Worm (Caenorhabditis elegans) whole organism, late embryonic: ENCODE results near the gene irld-6.
A peak's percentile ranks its signal among the peaks of the same experiment; 100 is the strongest.

Experiments used
- C38D4.7 ChIP-seq: fragments of 200-800 bp; sonication (Bioruptor generic); optimal IDR thresholded peaks from 2 replicates; lab custom pipeline; 2018; ENCODE audit warnings: mild to moderate bottlenecking, missing genetic modification characterization, moderate library complexity, missing compliant biosample characterization
- F13H6.1 ChIP-seq: sonication (generic microtip); optimal IDR thresholded peaks from 2 replicates; lab custom pipeline; 2016; ENCODE audit warnings: missing genetic modification characterization, missing compliant biosample characterization
- K09A11.1 ChIP-seq: sonication (generic microtip); optimal IDR thresholded peaks from 2 replicates; lab custom pipeline; 2017; ENCODE audit warnings: antibody characterized with exemption, mild to moderate bottlenecking, missing genetic modification characterization, missing compliant biosample characterization; ENCODE audit not compliant: insufficient read depth
- T23F11.4 ChIP-seq: fragments of 200-800 bp; sonication (Bioruptor generic); optimal IDR thresholded peaks from 2 replicates; lab custom pipeline; 2018; ENCODE audit warnings: mild to moderate bottlenecking, missing genetic modification characterization, missing compliant biosample characterization
- ahr-1 ChIP-seq: sonication (generic microtip); optimal IDR thresholded peaks from 2 replicates; lab custom pipeline; 2016; ENCODE audit warnings: missing genetic modification characterization, missing compliant biosample characterization
- ceh-18 ChIP-seq: sonication (generic microtip); optimal IDR thresholded peaks from 2 replicates; lab custom pipeline; 2016; ENCODE audit warnings: missing genetic modification characterization, missing compliant biosample characterization
- ceh-22 ChIP-seq: sonication (generic microtip); optimal IDR thresholded peaks from 2 replicates; lab custom pipeline; 2017; ENCODE audit warnings: missing biosample characterization, missing genetic modification characterization
- ceh-30 ChIP-seq: fragments of 150-350 bp; optimal IDR thresholded peaks from 2 replicates; lab custom pipeline; 2014; ENCODE audit warnings: missing biosample characterization, missing genetic modification characterization
- ceh-31 ChIP-seq: sonication (generic microtip); optimal IDR thresholded peaks from 2 replicates; lab custom pipeline; 2016; ENCODE audit warnings: missing genetic modification characterization, missing compliant biosample characterization
- ceh-34 ChIP-seq: sonication (generic microtip); optimal IDR thresholded peaks from 2 replicates; lab custom pipeline; 2016; ENCODE audit warnings: mild to moderate bottlenecking, missing genetic modification characterization, missing compliant biosample characterization
- ceh-45 ChIP-seq: fragments of 200-800 bp; sonication (Bioruptor generic); IDR thresholded peaks from 2 replicates; pipeline ENCODE4 v1.3.6; 2022; ENCODE audit warnings: missing genetic modification reagents, missing genetic modification characterization, missing compliant biosample characterization
- dve-1 ChIP-seq: sonication (generic microtip); optimal IDR thresholded peaks from 2 replicates; lab custom pipeline; 2017; ENCODE audit warnings: antibody characterized with exemption, mild to moderate bottlenecking, missing genetic modification characterization, missing compliant biosample characterization
- elt-2 ChIP-seq: sonication (generic microtip); optimal IDR thresholded peaks from 2 replicates; lab custom pipeline; 2016; ENCODE audit warnings: missing genetic modification reagents, missing genetic modification characterization, missing compliant biosample characterization
- elt-4 ChIP-seq: sonication (generic microtip); optimal IDR thresholded peaks from 2 replicates; lab custom pipeline; 2016; ENCODE audit warnings: missing genetic modification characterization, missing compliant biosample characterization
- ets-4 ChIP-seq: sonication (generic microtip); optimal IDR thresholded peaks from 2 replicates; lab custom pipeline; 2016; ENCODE audit warnings: missing genetic modification characterization, missing compliant biosample characterization
- fax-1 ChIP-seq: sonication (generic microtip); optimal IDR thresholded peaks from 2 replicates; lab custom pipeline; 2016; ENCODE audit warnings: missing genotype, missing genetic modification characterization, missing compliant biosample characterization
- fkh-6 ChIP-seq: sonication (generic microtip); optimal IDR thresholded peaks from 2 replicates; lab custom pipeline; 2016; ENCODE audit warnings: missing genetic modification characterization, missing compliant biosample characterization
- hlh-15 ChIP-seq: sonication (generic microtip); optimal IDR thresholded peaks from 2 replicates; lab custom pipeline; 2016; ENCODE audit warnings: missing genetic modification characterization, missing compliant biosample characterization
- hlh-30 ChIP-seq: sonication (generic microtip); optimal IDR thresholded peaks from 2 replicates; lab custom pipeline; 2017; ENCODE audit warnings: antibody characterized with exemption, missing genetic modification characterization, missing compliant biosample characterization; ENCODE audit not compliant: insufficient read depth
- hlh-8 ChIP-seq: sonication (generic microtip); optimal IDR thresholded peaks from 2 replicates; lab custom pipeline; 2016; ENCODE audit warnings: missing genotype, missing genetic modification characterization, missing compliant biosample characterization
- lim-6 ChIP-seq: sonication (generic microtip); optimal IDR thresholded peaks from 2 replicates; lab custom pipeline; 2016; ENCODE audit warnings: missing genetic modification characterization, missing compliant biosample characterization
- nhr-11 ChIP-seq: fragments of 150-350 bp; optimal IDR thresholded peaks from 2 replicates; lab custom pipeline; 2014; ENCODE audit warnings: missing biosample characterization, missing genetic modification characterization
- pat-9 ChIP-seq: fragments of 200-800 bp; sonication (Bioruptor generic); optimal IDR thresholded peaks from 2 replicates; lab custom pipeline; 2018; ENCODE audit warnings: mild to moderate bottlenecking, missing genetic modification characterization, moderate library complexity, missing compliant biosample characterization
- rnt-1 ChIP-seq: sonication (generic microtip); optimal IDR thresholded peaks from 2 replicates; lab custom pipeline; 2016; ENCODE audit warnings: missing genetic modification characterization, missing compliant biosample characterization
- sdc-2 ChIP-seq: sonication (generic microtip); optimal IDR thresholded peaks from 2 replicates; lab custom pipeline; 2016; ENCODE audit warnings: missing genotype, missing genetic modification characterization, missing compliant biosample characterization
- tbx-7 ChIP-seq: sonication (generic microtip); optimal IDR thresholded peaks from 2 replicates; lab custom pipeline; 2016; ENCODE audit warnings: missing genotype, missing genetic modification characterization, missing compliant biosample characterization
- unc-42 ChIP-seq: sonication (generic microtip); optimal IDR thresholded peaks from 2 replicates; lab custom pipeline; 2016; ENCODE audit warnings: missing genotype, missing genetic modification characterization, missing compliant biosample characterization
- unc-55 ChIP-seq: sonication (generic microtip); optimal IDR thresholded peaks from 2 replicates; lab custom pipeline; 2017; ENCODE audit warnings: missing biosample characterization, missing genetic modification reagents, missing genetic modification characterization
- unc-86 ChIP-seq: sonication (generic microtip); optimal IDR thresholded peaks from 2 replicates; lab custom pipeline; 2016; ENCODE audit warnings: missing genetic modification characterization, missing compliant biosample characterization
- ztf-16 ChIP-seq: sonication (generic microtip); optimal IDR thresholded peaks from 2 replicates; lab custom pipeline; 2017; ENCODE audit warnings: missing genetic modification characterization, missing compliant biosample characterization

irld-6 gene

DNA sequence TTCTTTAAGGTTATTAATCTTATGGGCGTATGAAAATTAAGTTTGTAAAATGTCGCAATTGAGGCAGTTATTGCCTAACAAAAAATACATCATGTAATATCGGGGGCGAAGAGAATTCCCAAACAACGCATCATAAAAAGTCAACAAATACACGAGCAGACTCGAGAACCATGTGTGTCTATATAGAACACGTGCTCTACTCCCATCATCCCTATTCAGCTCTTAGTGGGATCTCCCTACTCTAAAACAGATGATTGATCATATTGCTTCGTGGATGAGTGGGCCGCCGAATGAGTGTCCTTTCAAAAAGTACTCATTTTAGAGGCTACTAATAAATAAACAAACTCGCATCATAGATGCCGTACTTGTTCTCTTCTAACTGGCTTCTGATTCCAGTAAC lies 32.1 kb downstream of the irld-6 start:
- no peak for TF ChIP-seq pat-9 (tag; lab: Kevin White, UChicago)
- no peak for TF ChIP-seq elt-4 (tag; lab: Kevin White, UChicago)
- no peak for TF ChIP-seq fax-1 (tag; lab: Kevin White, UChicago)
- no peak for TF ChIP-seq F13H6.1 (tag; lab: Kevin White, UChicago)
- no peak for TF ChIP-seq C38D4.7
- no peak for TF ChIP-seq ceh-30 (tag; lab: Kevin White, UChicago)
- no peak for TF ChIP-seq tbx-7
- no peak for TF ChIP-seq sdc-2
- TF ChIP-seq T23F11.4 (GFP tag; lab: Kevin White, UChicago): no peak
- no peak for TF ChIP-seq ets-4 (tag; lab: Kevin White, UChicago)
- TF ChIP-seq fkh-6 (tag; lab: Kevin White, UChicago): no peak
- TF ChIP-seq, all 69 proteins: peak for 0

DNA sequence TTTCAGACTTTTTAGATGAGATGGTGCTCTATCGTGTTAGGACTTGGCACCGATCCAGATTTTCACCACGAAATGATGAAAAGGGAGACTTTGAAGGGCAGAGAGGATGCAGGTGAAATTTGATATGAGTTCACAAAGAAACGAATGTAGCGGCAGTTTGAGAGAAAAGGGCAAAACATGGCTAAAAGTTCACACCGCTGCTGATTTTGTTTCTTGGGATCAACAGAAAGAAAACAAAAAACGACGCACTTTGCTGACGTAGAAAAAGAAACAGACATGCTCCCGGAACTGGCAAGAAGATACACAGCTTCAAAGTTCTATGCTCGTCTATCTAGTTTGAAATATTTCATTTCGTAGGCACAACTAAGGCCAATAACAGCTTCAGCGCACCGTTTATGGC lies 33.0 kb downstream of the irld-6 start:
- no peak for TF ChIP-seq unc-86 (tag; lab: Kevin White, UChicago)
- TF ChIP-seq ceh-34 (tag; lab: Kevin White, UChicago): peak; percentile 22

DNA sequence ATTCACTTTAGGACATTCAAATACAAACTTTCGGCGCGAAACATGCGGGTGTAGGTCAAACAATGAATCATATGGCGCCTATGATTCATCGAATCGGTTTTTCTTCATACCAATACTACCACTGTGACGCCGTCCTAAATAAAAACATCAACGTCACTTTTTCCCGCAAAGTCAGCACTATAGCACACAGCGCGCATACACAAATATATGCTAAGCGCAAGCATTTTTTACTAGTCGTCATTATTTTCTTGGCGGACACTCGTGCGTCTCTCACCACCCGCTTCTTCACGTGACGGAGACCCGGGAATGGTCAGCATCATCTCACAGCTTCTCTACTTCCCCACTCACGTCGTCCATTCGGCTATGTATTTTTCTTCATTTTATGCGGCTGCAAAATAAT lies 33.4 kb downstream of the irld-6 start:
- TF ChIP-seq hlh-30: peak; percentile 59
- no peak for TF ChIP-seq ahr-1 (tag; lab: Kevin White, UChicago)

DNA sequence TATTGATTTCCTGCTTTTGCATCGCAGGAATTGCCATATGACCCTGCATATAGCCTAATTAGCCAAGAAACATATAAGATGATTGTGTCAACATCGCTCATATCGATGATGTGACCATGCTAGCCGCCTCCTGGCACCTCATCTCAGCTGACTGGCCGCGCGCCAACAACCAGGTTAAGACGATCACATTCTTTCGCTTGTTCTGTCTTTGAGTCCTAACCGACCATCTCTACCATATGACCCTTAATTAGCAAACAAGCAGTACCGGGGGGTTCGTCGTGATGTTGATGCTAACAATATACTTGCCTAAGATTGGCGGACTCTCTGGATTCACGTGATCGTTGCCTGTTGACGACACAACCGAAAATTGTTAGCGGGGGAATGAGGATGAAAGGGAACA lies 34.0 kb downstream of the irld-6 start:
- TF ChIP-seq ceh-45 (GFP tag; lab: Robert Waterston, UW) (no peak), hlh-30 (peak; percentile 42)

DNA sequence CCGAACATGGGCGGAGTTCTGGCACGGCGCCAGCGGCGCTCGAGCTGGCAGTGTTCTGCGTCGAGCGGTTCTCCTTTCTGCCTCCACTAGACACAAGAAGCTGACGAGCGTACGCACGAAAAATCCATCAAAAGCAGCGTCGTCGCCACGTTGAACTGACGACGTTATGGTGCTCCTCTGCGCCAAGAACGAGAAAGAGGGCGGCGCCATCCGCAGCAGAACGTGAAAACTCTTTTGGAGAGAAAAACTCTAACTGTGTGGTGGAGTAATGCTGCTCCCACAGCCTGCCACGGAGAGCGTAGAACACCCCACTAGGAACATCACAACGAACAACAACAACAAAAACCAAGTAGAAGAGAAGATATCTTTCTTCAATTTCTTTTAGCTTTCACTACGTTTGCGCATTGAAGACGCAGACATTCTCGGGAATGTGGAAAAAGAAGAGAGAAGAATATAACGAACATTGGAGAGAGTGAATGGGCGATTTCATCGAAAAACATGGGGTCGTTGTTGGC lies 34.6 kb downstream of the irld-6 start:
- TF ChIP-seq nhr-11 (tag; lab: Kevin White, UChicago): no peak
- no peak for TF ChIP-seq pat-9 (tag; lab: Kevin White, UChicago)
- TF ChIP-seq hlh-15 (tag; lab: Kevin White, UChicago): no peak
- no peak for TF ChIP-seq lim-6

DNA sequence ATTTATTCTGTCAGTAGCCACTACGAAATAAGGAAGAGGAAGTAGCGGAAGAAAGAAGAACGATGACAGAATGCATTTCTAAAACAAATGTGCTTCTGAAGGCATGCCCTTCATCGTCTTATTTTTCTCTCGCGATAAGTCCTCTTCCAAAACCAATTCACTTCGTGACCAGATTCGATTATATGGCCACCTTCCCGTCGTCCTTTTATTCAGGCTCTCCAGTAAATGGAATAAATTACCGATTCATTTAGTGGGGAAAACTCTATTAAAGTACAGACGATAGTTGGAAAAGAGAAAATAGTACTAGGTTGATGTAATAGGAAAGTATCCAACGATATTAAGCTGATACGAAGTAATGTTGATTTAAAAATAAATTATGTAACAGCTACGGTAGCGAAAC lies 35.3 kb downstream of the irld-6 start:
- TF ChIP-seq unc-42 (tag; lab: Kevin White, UChicago) (peak; percentile 99), ceh-31 (tag; lab: Kevin White, UChicago) (peak; percentile 2), dve-1 (tag; lab: Kevin White, UChicago) (no peak), hlh-8 (tag; lab: Kevin White, UChicago) (no peak), F13H6.1 (tag; lab: Kevin White, UChicago) (no peak), ceh-22 (tag; lab: Kevin White, UChicago) (no peak), K09A11.1 (tag; lab: Kevin White, UChicago) (no peak), ceh-18 (tag; lab: Kevin White, UChicago) (no peak)

DNA sequence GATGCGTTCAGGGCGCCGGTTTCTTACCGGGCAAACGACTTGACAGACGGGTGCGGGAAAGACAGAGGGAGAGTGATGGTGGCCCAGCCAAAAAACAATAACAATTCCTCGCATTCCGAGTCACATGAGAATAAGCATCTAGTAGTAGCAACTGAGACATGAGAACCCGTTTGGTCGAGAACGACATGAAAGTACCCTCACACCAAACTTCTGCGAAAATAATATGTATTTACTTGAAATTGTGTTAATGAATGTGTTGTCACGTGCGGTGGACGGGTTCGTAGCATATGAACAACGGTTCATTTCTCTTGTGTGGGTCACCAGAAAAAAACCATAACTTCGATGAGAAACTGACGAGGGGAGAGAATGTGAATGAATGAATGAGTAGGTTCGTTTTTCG lies 35.7 kb downstream of the irld-6 start:
- TF ChIP-seq ceh-34 (tag; lab: Kevin White, UChicago) (no peak), ahr-1 (tag; lab: Kevin White, UChicago) (no peak)

DNA sequence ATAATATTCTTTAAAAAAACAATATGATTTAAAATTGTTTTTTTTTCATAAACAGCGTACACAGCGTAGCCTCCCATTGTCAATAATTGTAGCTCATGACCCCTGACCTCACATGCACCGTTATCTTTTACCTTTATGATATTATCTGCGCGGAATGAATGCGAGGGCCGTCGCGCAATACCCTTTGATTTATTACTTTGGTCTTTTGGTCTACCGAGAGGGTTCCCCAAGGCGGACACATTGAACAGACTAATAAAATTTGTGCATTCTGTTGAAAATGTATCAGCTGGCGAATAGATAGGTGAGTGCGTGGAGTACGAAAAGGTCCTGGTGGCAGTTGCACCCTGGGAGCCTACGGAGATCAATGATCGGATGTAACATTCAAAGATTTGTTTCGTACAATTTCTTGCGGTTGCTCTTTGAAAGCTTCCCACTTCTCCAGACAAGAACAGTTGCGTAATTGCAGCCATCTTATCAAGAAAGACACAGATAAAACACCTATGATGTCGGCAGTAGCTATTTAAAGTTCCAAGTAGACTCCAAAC lies 36.2 kb downstream of the irld-6 start:
- TF ChIP-seq elt-2 (tag; lab: Kevin White, UChicago) (peak; percentile 54), rnt-1 (tag; lab: Kevin White, UChicago) (peak; percentile 54), unc-55 (peak; percentile 78), ztf-16 (tag; lab: Kevin White, UChicago) (no peak)
